Fruit fly (Drosophila melanogaster) whole organism, embryonic: ENCODE results near the gene CG18063.

Source experiments
- Atf6 ChIP-seq: fragments of 200-800 bp; sonication (Bioruptor generic); IDR thresholded peaks from 2 replicates; pipeline ENCODE4 v1.3.6; 2022; ENCODE audit warnings: missing biosample characterization, missing genetic modification characterization
- Bdp1 ChIP-seq: fragments of 200-800 bp; sonication (Bioruptor generic); optimal IDR thresholded peaks from 3 replicates; lab custom pipeline; 2016; ENCODE audit warnings: missing biosample characterization, missing genetic modification characterization
- Blimp-1 ChIP-seq: fragments of 200-800 bp; sonication (Bioruptor generic); optimal IDR thresholded peaks from 3 replicates; lab custom pipeline; 2018; ENCODE audit warnings: missing biosample characterization, missing genetic modification characterization, mild to moderate bottlenecking, moderate library complexity, missing genetic modification reagents
- CG10209 ChIP-seq: fragments of 200-800 bp; sonication (Bioruptor generic); optimal IDR thresholded peaks from 3 replicates; lab custom pipeline; 2017; ENCODE audit warnings: missing biosample characterization, mild to moderate bottlenecking, missing genetic modification characterization, missing genetic modification reagents
- CG11085 ChIP-seq: fragments of 200-800 bp; sonication (Bioruptor generic); IDR thresholded peaks from 2 replicates; pipeline ENCODE4 v1.3.6; 2022; ENCODE audit warnings: missing biosample characterization, missing genetic modification characterization
- CG11560 ChIP-seq: fragments of 200-800 bp; sonication (Bioruptor generic); IDR thresholded peaks from 3 replicates; pipeline ENCODE4 v1.3.6; 2022; ENCODE audit warnings: missing biosample characterization, missing genetic modification characterization
- CG12155 ChIP-seq: fragments of 200-800 bp; sonication (Bioruptor generic); optimal IDR thresholded peaks from 3 replicates; lab custom pipeline; 2016; ENCODE audit warnings: missing biosample characterization, missing genetic modification characterization
- CG13287 ChIP-seq: fragments of 200-800 bp; sonication (Bioruptor generic); IDR thresholded peaks from 2 replicates; pipeline ENCODE4 v1.3.6; 2022; ENCODE audit warnings: missing biosample characterization, missing genetic modification characterization; ENCODE audit not compliant: partially characterized antibody
- CG14441 ChIP-seq: fragments of 200-800 bp; sonication (Bioruptor generic); IDR thresholded peaks from 2 replicates; pipeline ENCODE4 v1.3.6; 2022; ENCODE audit warnings: missing biosample characterization, missing genetic modification characterization
- CG15479 ChIP-seq: fragments of 200-800 bp; sonication (Bioruptor generic); optimal IDR thresholded peaks from 3 replicates; lab custom pipeline; 2019; ENCODE audit warnings: missing biosample characterization, mild to moderate bottlenecking, missing genetic modification characterization, moderate library complexity
- CG15696 ChIP-seq: fragments of 200-800 bp; sonication (Bioruptor generic); optimal IDR thresholded peaks from 2 replicates; lab custom pipeline; 2019; ENCODE audit warnings: missing biosample characterization, mild to moderate bottlenecking, missing genetic modification characterization, moderate library complexity
- CG16815 ChIP-seq: fragments of 200-800 bp; sonication (Bioruptor generic); optimal IDR thresholded peaks from 3 replicates; lab custom pipeline; 2017; ENCODE audit warnings: missing biosample characterization, mild to moderate bottlenecking, missing genetic modification characterization
- CG17361 ChIP-seq: fragments of 200-800 bp; sonication (Bioruptor generic); IDR thresholded peaks from 3 replicates; pipeline ENCODE4 v1.3.6; 2022; ENCODE audit warnings: missing biosample characterization, missing genetic modification characterization
- CG17385 ChIP-seq: fragments of 200-800 bp; sonication (Bioruptor generic); optimal IDR thresholded peaks from 3 replicates; lab custom pipeline; 2018; ENCODE audit warnings: missing biosample characterization, mild to moderate bottlenecking, missing genetic modification characterization
- CG18476 ChIP-seq: fragments of 200-800 bp; sonication (Bioruptor generic); optimal IDR thresholded peaks from 2 replicates; lab custom pipeline; 2016; ENCODE audit warnings: missing biosample characterization, mild to moderate bottlenecking, missing genetic modification characterization
- CG31224 ChIP-seq: fragments of 200-800 bp; sonication (Bioruptor generic); IDR thresholded peaks from 2 replicates; pipeline ENCODE4 v1.3.6; 2022; ENCODE audit warnings: missing biosample characterization, missing genetic modification characterization
- CG31388 ChIP-seq: fragments of 200-800 bp; sonication (Bioruptor generic); optimal IDR thresholded peaks from 2 replicates; lab custom pipeline; 2016; ENCODE audit warnings: missing biosample characterization, missing genetic modification characterization
- CG3838 ChIP-seq: fragments of 200-800 bp; sonication (Bioruptor generic); optimal IDR thresholded peaks from 3 replicates; lab custom pipeline; 2016; ENCODE audit warnings: missing biosample characterization, missing genetic modification characterization
- CG4730 ChIP-seq: fragments of 200-800 bp; sonication (Bioruptor generic); IDR thresholded peaks from 2 replicates; pipeline ENCODE4 v1.3.6; 2022; ENCODE audit warnings: missing biosample characterization, missing genetic modification characterization
- CG7271 ChIP-seq: fragments of 200-800 bp; sonication (Bioruptor generic); optimal IDR thresholded peaks from 2 replicates; lab custom pipeline; 2018; ENCODE audit warnings: missing biosample characterization, mild to moderate bottlenecking, missing genetic modification characterization, moderate library complexity
- CG7928 ChIP-seq: fragments of 200-800 bp; sonication (Bioruptor generic); optimal IDR thresholded peaks from 2 replicates; lab custom pipeline; 2017; ENCODE audit warnings: missing biosample characterization, mild to moderate bottlenecking, missing genetic modification characterization
- CG9797 ChIP-seq: fragments of 200-800 bp; sonication (Bioruptor generic); optimal IDR thresholded peaks from 3 replicates; lab custom pipeline; 2018; ENCODE audit warnings: missing biosample characterization, mild to moderate bottlenecking, missing genetic modification characterization
- Camta ChIP-seq: fragments of 200-800 bp; sonication (Bioruptor generic); optimal IDR thresholded peaks from 2 replicates; lab custom pipeline; 2016; ENCODE audit warnings: missing biosample characterization, missing genetic modification characterization
- Doc2 ChIP-seq: fragments of 200-800 bp; sonication (Bioruptor generic); IDR thresholded peaks from 2 replicates; pipeline ENCODE4 v1.3.6; 2022; ENCODE audit warnings: missing biosample characterization, missing genetic modification characterization
- Dref ChIP-seq: fragments of 200-800 bp; sonication (Bioruptor generic); IDR thresholded peaks from 2 replicates; pipeline ENCODE4 v1.3.6; 2022; ENCODE audit warnings: missing biosample characterization, missing genetic modification characterization
- E2f2 ChIP-seq: fragments of 200-800 bp; sonication (Bioruptor generic); IDR thresholded peaks from 2 replicates; pipeline ENCODE4 v1.3.6; 2022; ENCODE audit warnings: missing biosample characterization, missing genetic modification characterization
- Fer2 ChIP-seq: fragments of 200-800 bp; sonication (Bioruptor generic); optimal IDR thresholded peaks from 2 replicates; lab custom pipeline; 2018; ENCODE audit warnings: missing biosample characterization, mild to moderate bottlenecking, missing genetic modification characterization, moderate library complexity
- Gug ChIP-seq: fragments of 200-800 bp; sonication (Bioruptor generic); IDR thresholded peaks from 4 replicates; pipeline ENCODE4 v1.3.6; 2022; ENCODE audit warnings: missing biosample characterization, missing genetic modification characterization
- MTF-1 ChIP-seq: fragments of 200-800 bp; sonication (Bioruptor generic); optimal IDR thresholded peaks from 2 replicates; lab custom pipeline; 2018; ENCODE audit warnings: missing biosample characterization, mild to moderate bottlenecking, missing genetic modification characterization, borderline replicate concordance
- Med ChIP-seq: fragments of 200-800 bp; sonication (Bioruptor generic); peaks from one replicate; lab custom pipeline; 2016; ENCODE audit warnings: missing biosample characterization, missing genetic modification characterization, mild to moderate bottlenecking, inconsistent platforms, moderate library complexity
- Mes4 ChIP-seq: fragments of 200-800 bp; sonication (Bioruptor generic); optimal IDR thresholded peaks from 2 replicates; lab custom pipeline; 2016; ENCODE audit warnings: missing biosample characterization, missing genetic modification characterization
- Sox102F ChIP-seq: fragments of 200-800 bp; sonication (Bioruptor generic); optimal IDR thresholded peaks from 2 replicates; lab custom pipeline; 2018; ENCODE audit warnings: missing biosample characterization, mild to moderate bottlenecking, missing genetic modification characterization, moderate library complexity
- Stat92E ChIP-seq, 3 experiments: fragments of >200 bp in 2 of 3; fragments of 200-800 bp in 1 of 3; sonication (Bioruptor generic) in 1 of 3; optimal IDR thresholded peaks; 2 replicates each; lab custom pipeline; 2017 to 2019; ENCODE audit warnings: missing biosample characterization in 3 of 3, missing genetic modification characterization in 3 of 3, mild to moderate bottlenecking in 1 of 3, moderate library complexity in 1 of 3
- al ChIP-seq: fragments of 200-800 bp; sonication (Bioruptor generic); IDR thresholded peaks from 2 replicates; pipeline ENCODE4 v1.3.6; 2022; ENCODE audit warnings: missing biosample characterization, missing genetic modification characterization
- amos ChIP-seq: fragments of 200-800 bp; sonication (Bioruptor generic); IDR thresholded peaks from 2 replicates; pipeline ENCODE4 v1.3.6; 2022; ENCODE audit warnings: missing biosample characterization, missing genetic modification characterization; ENCODE audit not compliant: partially characterized antibody
- aop ChIP-seq: fragments of 200-800 bp; sonication (Bioruptor generic); IDR thresholded peaks from 2 replicates; pipeline ENCODE4 v1.3.6; 2022; ENCODE audit warnings: missing biosample characterization, missing genetic modification characterization
- az2 ChIP-seq: fragments of 200-800 bp; sonication (Bioruptor generic); optimal IDR thresholded peaks from 3 replicates; lab custom pipeline; 2016; ENCODE audit warnings: missing biosample characterization, missing genetic modification characterization
- cad ChIP-seq: fragments of >200 bp; optimal IDR thresholded peaks from 2 replicates; lab custom pipeline; 2017; ENCODE audit warnings: missing biosample characterization, missing genetic modification characterization
- cwo ChIP-seq: fragments of 200-800 bp; sonication (Bioruptor generic); optimal IDR thresholded peaks from 3 replicates; lab custom pipeline; 2017; ENCODE audit warnings: missing biosample characterization, missing genetic modification characterization, mild to moderate bottlenecking, moderate library complexity, missing genetic modification reagents
- en ChIP-seq: fragments of 200-800 bp; sonication (Bioruptor generic); optimal IDR thresholded peaks from 2 replicates; lab custom pipeline; 2016; ENCODE audit warnings: missing biosample characterization, missing genetic modification characterization
- esg ChIP-seq: fragments of 200-800 bp; sonication (Bioruptor generic); conservative IDR thresholded peaks from 2 replicates; pipeline ENCODE4 v1.3.6; 2022; ENCODE audit warnings: missing biosample characterization, missing genetic modification characterization
- jing ChIP-seq: fragments of 200-800 bp; sonication (Bioruptor generic); optimal IDR thresholded peaks from 2 replicates; lab custom pipeline; 2018; ENCODE audit warnings: missing biosample characterization, mild to moderate bottlenecking, missing genetic modification characterization
- jumu ChIP-seq: fragments of 200-800 bp; sonication (Bioruptor generic); optimal IDR thresholded peaks from 3 replicates; lab custom pipeline; 2016; ENCODE audit warnings: missing biosample characterization, missing genetic modification characterization
- klu ChIP-seq: fragments of 200-800 bp; sonication (Bioruptor generic); IDR thresholded peaks from 2 replicates; pipeline ENCODE4 v1.3.6; 2022; ENCODE audit warnings: missing biosample characterization, missing genetic modification characterization
- slp2 ChIP-seq: fragments of 200-800 bp; sonication (Bioruptor generic); optimal IDR thresholded peaks from 2 replicates; lab custom pipeline; 2016; ENCODE audit warnings: missing biosample characterization, missing genetic modification characterization
- sqz ChIP-seq: fragments of 200-800 bp; sonication (Bioruptor generic); optimal IDR thresholded peaks from 3 replicates; lab custom pipeline; 2018; ENCODE audit warnings: missing biosample characterization, mild to moderate bottlenecking, missing genetic modification characterization
- ssp ChIP-seq: fragments of 200-800 bp; sonication (Bioruptor generic); IDR thresholded peaks from 2 replicates; pipeline ENCODE4 v1.3.6; 2022; ENCODE audit warnings: missing biosample characterization, missing genetic modification characterization
- tna ChIP-seq: fragments of 200-800 bp; sonication (Bioruptor generic); IDR thresholded peaks from 2 replicates; pipeline ENCODE4 v1.3.6; 2022; ENCODE audit warnings: missing biosample characterization, missing genetic modification characterization; ENCODE audit not compliant: partially characterized antibody
- tup ChIP-seq: fragments of 200-800 bp; sonication (Bioruptor generic); optimal IDR thresholded peaks from 2 replicates; lab custom pipeline; 2016; ENCODE audit warnings: missing biosample characterization, mild to moderate bottlenecking, missing genetic modification characterization, moderate library complexity

CG18063 gene

DNA sequence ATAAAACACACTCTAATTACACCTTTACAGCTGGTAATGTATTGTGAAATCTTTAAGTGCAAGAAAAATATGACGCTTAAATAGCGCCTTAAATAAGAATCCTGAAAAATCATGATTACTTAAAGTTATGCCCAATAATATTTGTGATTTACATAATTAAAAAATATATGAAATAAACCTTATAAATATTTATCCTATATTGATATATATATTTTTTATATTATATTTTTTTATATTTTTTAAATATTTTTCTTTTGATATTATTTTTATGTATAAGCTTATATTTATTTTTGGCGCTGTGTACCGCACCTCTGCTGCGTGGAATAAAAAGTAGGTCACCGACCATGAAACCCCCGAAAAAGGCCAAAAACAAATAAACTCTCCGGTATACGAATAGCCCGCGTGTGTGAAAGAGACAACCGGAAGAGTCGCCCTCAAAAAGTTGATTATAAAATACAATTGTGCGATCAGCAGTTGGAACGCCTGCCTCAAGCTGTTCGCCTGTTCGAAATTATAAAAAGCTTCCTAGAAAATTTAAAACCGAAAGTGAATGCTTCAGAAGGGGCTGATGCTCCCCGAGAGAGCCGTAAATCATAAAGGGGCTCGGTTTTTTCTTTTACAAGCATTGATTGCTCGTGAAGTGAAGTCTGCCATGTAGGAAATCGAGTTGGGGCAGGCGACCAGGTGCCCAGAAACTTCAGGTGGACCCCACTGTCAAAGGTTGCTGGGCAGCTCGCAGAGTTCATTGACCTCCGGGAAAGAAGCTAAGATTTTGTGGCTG, 49.0 kb upstream of the CG18063 start (continued):
- TF ChIP-seq CG10209 (GFP tag; lab: Kevin White, UChicago) (peak; percentile 63), klu (GFP tag; lab: Robert Waterston, UW) (no peak), az2 (GFP tag; lab: Kevin White, UChicago) (no peak), al (GFP tag; lab: Robert Waterston, UW) (no peak), CG16815 (GFP tag; lab: Kevin White, UChicago) (no peak), Atf6 (GFP tag; lab: Robert Waterston, UW) (no peak), tna (GFP tag; lab: Robert Waterston, UW) (0 out of 2 replicates have a peak, but pooled peaks have one; percentile 42), Camta (GFP tag; lab: Kevin White, UChicago) (no peak), cwo (GFP tag; lab: Kevin White, UChicago) (peak; percentile 73), CG11560 (no peak), CG12155 (GFP tag; lab: Kevin White, UChicago) (no peak), en (no peak), Med (GFP tag; lab: Kevin White, UChicago) (peak; percentile 88), slp2 (GFP tag; lab: Kevin White, UChicago) (no peak), CG17385 (peak; percentile 50), ssp (no peak), CG7271 (tag; lab: Kevin White, UChicago) (no peak), CG13287 (GFP tag; lab: Robert Waterston, UW) (peak; percentile 52; the same call in 1 of the 2 replicates), aop (peak; percentile 86), Stat92E (GFP tag; optimal IDR thresholded peaks at IDR 0.05; lab: Kevin White, UChicago) (peak in 1 of 3 experiments; percentile 84), Doc2 (GFP tag; lab: Robert Waterston, UW) (no peak), CG31388 (GFP tag; lab: Kevin White, UChicago) (no peak), Blimp-1 (peak; percentile 100), Dref (GFP tag; lab: Robert Waterston, UW) (no peak), Fer2 (tag; lab: Kevin White, UChicago) (peak; percentile 11), CG15696 (tag; lab: Kevin White, UChicago) (no peak), amos (GFP tag; lab: Robert Waterston, UW) (0 out of 2 replicates have a peak, but pooled peaks have one; percentile 5), Bdp1 (GFP tag; lab: Kevin White, UChicago) (no peak), CG31224 (GFP tag; lab: Robert Waterston, UW) (peak; percentile 99), MTF-1 (GFP tag; lab: Kevin White, UChicago) (no peak), CG7928 (GFP tag; lab: Kevin White, UChicago) (no peak), CG4730 (GFP tag; lab: Robert Waterston, UW) (no peak), tup (no peak), CG14441 (GFP tag; lab: Robert Waterston, UW) (no peak), CG17361 (GFP tag; lab: Robert Waterston, UW) (peak; percentile 76; the same call in 2 of the 3 replicates), cad (GFP tag; lab: Kevin White, UChicago) (no peak), CG18476 (GFP tag; lab: Kevin White, UChicago) (peak; percentile 12), CG3838 (GFP tag; lab: Kevin White, UChicago) (no peak), Gug (GFP tag; lab: Robert Waterston, UW) (no peak), jing (GFP tag; lab: Kevin White, UChicago) (no peak), Mes4 (GFP tag; lab: Kevin White, UChicago) (no peak), CG9797 (GFP tag; lab: Kevin White, UChicago) (no peak), CG11085 (GFP tag; lab: Robert Waterston, UW) (no peak), jumu (no peak), E2f2 (no peak), CG15479 (GFP tag; lab: Kevin White, UChicago) (no peak), Sox102F (GFP tag; lab: Kevin White, UChicago) (peak; percentile 83), esg (GFP tag; lab: Robert Waterston, UW) (0 out of 2 replicates have a peak, but pooled peaks have one; percentile 4), sqz (GFP tag; lab: Kevin White, UChicago) (peak; percentile 63)
